Fruit fly (Drosophila melanogaster): ENCODE data around the gene Smyd3.

dm6 chrX:2617417-2617816, 8.7 kb upstream of the Smyd3 start:
- no peak for TF ChIP-seq CG14655 (GFP tag; optimal IDR thresholded peaks at IDR 0.05)
- TF ChIP-seq CG4496 (GFP tag; IDR thresholded peaks at IDR 0.05) = no peak
- TF ChIP-seq Snoo (tag; optimal IDR thresholded peaks at IDR 0.05) = no peak
- TF ChIP-seq fd96Ca (GFP tag; IDR thresholded peaks at IDR 0.05) = no peak
- no peak for TF ChIP-seq Ets98B (GFP tag; IDR thresholded peaks at IDR 0.05)
- TF ChIP-seq EcR (GFP tag; optimal IDR thresholded peaks at IDR 0.05) = no peak
- no peak for TF ChIP-seq CG17806 (tag; optimal IDR thresholded peaks at IDR 0.05)
- no peak for TF ChIP-seq Pif1B (GFP tag; optimal IDR thresholded peaks at IDR 0.05)
- TF ChIP-seq CG13204 (GFP tag; optimal IDR thresholded peaks at IDR 0.05) = no peak
- no peak for TF ChIP-seq CG32121 (GFP tag; IDR thresholded peaks at IDR 0.05)
- TF ChIP-seq CG9948 (tag; optimal IDR thresholded peaks at IDR 0.05) = no peak
- no peak for TF ChIP-seq gl (tag; optimal IDR thresholded peaks at IDR 0.05)
- TF ChIP-seq CG8159 (tag; optimal IDR thresholded peaks at IDR 0.05) = no peak
- no peak for TF ChIP-seq rn (GFP tag; IDR thresholded peaks at IDR 0.05)

All from whole organism, pupa.